Worm (Caenorhabditis elegans): ENCODE data around the gene B0361.11.

The B0361.11 gene

DNA sequence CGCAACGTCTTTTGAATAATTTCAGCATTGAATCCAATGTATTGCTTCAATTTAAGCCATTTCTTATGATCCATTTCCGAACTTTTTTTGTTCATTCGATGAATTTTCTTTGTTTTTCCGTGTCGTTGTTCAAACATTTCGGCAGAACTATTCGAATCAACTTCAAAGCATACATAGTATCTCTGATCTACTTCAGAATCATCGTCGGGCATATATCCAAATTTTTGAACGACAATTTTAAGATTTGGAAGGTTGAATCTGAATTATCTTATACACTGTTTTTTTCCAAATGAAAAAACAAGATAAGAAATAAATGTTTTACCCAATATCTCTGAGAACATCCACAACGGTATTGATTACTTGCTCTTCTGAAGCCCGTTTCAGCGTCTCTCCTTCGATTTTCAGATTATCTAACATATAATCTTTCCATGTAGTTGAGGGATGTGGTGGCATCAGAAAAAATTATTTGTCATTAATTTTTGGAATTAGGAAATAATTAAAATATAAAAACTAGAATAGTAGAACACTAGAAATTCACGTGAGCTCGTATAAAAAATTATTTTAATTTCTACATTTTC is 51.8 kb downstream of the B0361.11 start, which contains the start of gene lab-2:
lab-2 (minus strand) TSS at position 453 of the 578 bp plus-strand sequence.
- TF ChIP-seq php-3 (GFP tag; IDR thresholded peaks at IDR 0.05) (0 out of 2 replicates have a peak, but pooled peaks have one; percentile 16), lsy-2 (tag; optimal IDR thresholded peaks at IDR 0.05) (peak in 1 of 2 experiments; percentile 39), lin-38 (GFP tag; IDR thresholded peaks at IDR 0.05) (0 out of 2 replicates have a peak, but pooled peaks have one; percentile 20), F37D6.2 (tag; optimal IDR thresholded peaks at IDR 0.05) (no peak), vab-7 (GFP tag; IDR thresholded peaks at IDR 0.05) (peak; percentile 6; the same call in 1 of the 2 replicates), unc-130 (GFP tag; optimal IDR thresholded peaks at IDR 0.05) (no peak), pha-4 (GFP tag; IDR thresholded peaks at IDR 0.05) (peak; percentile 58), pha-4 (tag; optimal IDR thresholded peaks at IDR 0.05) (no peak), nhr-6 (tag; optimal IDR thresholded peaks at IDR 0.05) (no peak), Y48G9A.11 (GFP tag; IDR thresholded peaks at IDR 0.05) (no peak), mes-2 (tag; optimal IDR thresholded peaks at IDR 0.05; ENCODE audit: poor library complexity, severe bottlenecking) (peak; percentile 13), T26A8.4 (GFP tag; IDR thresholded peaks at IDR 0.05) (peak; percentile 41; the same call in 1 of the 2 replicates), hif-1 (tag; optimal IDR thresholded peaks at IDR 0.05) (peak in 1 of 2 experiments; percentile 5), F49E8.2 (tag; optimal IDR thresholded peaks at IDR 0.05; ENCODE audit: borderline replicate concordance) (no peak), dpl-1 (GFP tag; optimal IDR thresholded peaks at IDR 0.05) (no peak), nhr-77 (tag; optimal IDR thresholded peaks at IDR 0.05) (no peak), dve-1 (tag; optimal IDR thresholded peaks at IDR 0.05; ENCODE audit: insufficient read depth) (peak; percentile 1), nhr-102 (tag; optimal IDR thresholded peaks at IDR 0.05) (peak; percentile 39), tra-1 (GFP tag; IDR thresholded peaks at IDR 0.05) (peak; percentile 20; the same call in 1 of the 2 replicates), zfp-3 (GFP tag; conservative IDR thresholded peaks at IDR 0.05) (0 out of 2 replicates have a peak, but pooled peaks have one; percentile 21), skn-1 (tag; optimal IDR thresholded peaks at IDR 0.05) (no peak), F26F4.8 (GFP tag; conservative IDR thresholded peaks at IDR 0.05) (no peak), nhr-25 (tag; optimal IDR thresholded peaks at IDR 0.05; ENCODE audit: borderline replicate concordance, insufficient read depth) (peak; percentile 29), hmg-1.1 (GFP tag; IDR thresholded peaks at IDR 0.05) (no peak)
